Fruit fly (Drosophila melanogaster): Measurements from ENCODE around the gene Rrp40.

The Rrp40 gene

dm6 chr2L:1704746-1705145 lies 23.8 kb upstream of the Rrp40 start, which contains the start of gene cpb (continued):
- TF ChIP-seq CG17328 (GFP tag; IDR thresholded peaks at IDR 0.05) (no peak), fu2 (GFP tag; optimal IDR thresholded peaks at IDR 0.05) (no peak), CG7928 (GFP tag; optimal IDR thresholded peaks at IDR 0.05) (no peak), CG33557 (GFP tag; optimal IDR thresholded peaks at IDR 0.05) (no peak), MBD-R2 (GFP tag; IDR thresholded peaks at IDR 0.05) (peak; percentile 39; the same call in 1 of the 2 replicates), CG12659 (GFP tag; optimal IDR thresholded peaks at IDR 0.05) (peak; percentile 29), CG2202 (tag; optimal IDR thresholded peaks at IDR 0.05) (no peak), Sox100B (GFP tag; optimal IDR thresholded peaks at IDR 0.05) (no peak), sna (GFP tag; IDR thresholded peaks at IDR 0.05; ENCODE audit: partially characterized antibody) (peak; percentile 68; the same call in 1 of the 2 replicates), pb (GFP tag; optimal IDR thresholded peaks at IDR 0.05) (no peak), ssp (GFP tag; IDR thresholded peaks at IDR 0.05) (no peak), ato (GFP tag; IDR thresholded peaks at IDR 0.05; ENCODE audit: partially characterized antibody) (peak; percentile 95), CG8765 (GFP tag; IDR thresholded peaks at IDR 0.05) (no peak), gro (GFP tag; optimal IDR thresholded peaks at IDR 0.05) (peak; percentile 9), CG32532 (GFP tag; IDR thresholded peaks at IDR 0.05) (no peak), CG16779 (GFP tag; IDR thresholded peaks at IDR 0.05) (no peak), CG9797 (GFP tag; optimal IDR thresholded peaks at IDR 0.05) (peak; percentile 1), CG12299 (tag; optimal IDR thresholded peaks at IDR 0.05) (peak; percentile 54), inv (GFP tag; IDR thresholded peaks at IDR 0.05; ENCODE audit: partially characterized antibody) (peak; percentile 85), Dll (GFP tag; IDR thresholded peaks at IDR 0.05; ENCODE audit: partially characterized antibody) (peak; percentile 88), phol (tag; optimal IDR thresholded peaks at IDR 0.05) (peak; percentile 5), Dp (GFP tag; optimal IDR thresholded peaks at IDR 0.05) (peak; percentile 86), Asciz (GFP tag; optimal IDR thresholded peaks at IDR 0.05) (no peak), Taf1 (GFP tag; IDR thresholded peaks at IDR 0.05) (no peak), bbx (GFP tag; IDR thresholded peaks at IDR 0.05; ENCODE audit: partially characterized antibody) (peak; percentile 92), MESR4 (GFP tag; optimal IDR thresholded peaks at IDR 0.05) (peak; percentile 70), hbn (GFP tag; IDR thresholded peaks at IDR 0.05; ENCODE audit: partially characterized antibody) (peak; percentile 86), CG6791 (GFP tag; IDR thresholded peaks at IDR 0.05; ENCODE audit: partially characterized antibody) (peak; percentile 94), shn (GFP tag; optimal IDR thresholded peaks at IDR 0.05) (no peak), tna (GFP tag; IDR thresholded peaks at IDR 0.05; ENCODE audit: partially characterized antibody) (peak; percentile 91), knrl (GFP tag; IDR thresholded peaks at IDR 0.05; ENCODE audit: partially characterized antibody) (peak; percentile 85), CG42726 (GFP tag; IDR thresholded peaks at IDR 0.05; ENCODE audit: partially characterized antibody) (peak; percentile 88), CG16813 (GFP tag; IDR thresholded peaks at IDR 0.05; ENCODE audit: partially characterized antibody) (peak; percentile 84), amos (GFP tag; IDR thresholded peaks at IDR 0.05; ENCODE audit: partially characterized antibody) (peak; percentile 93; the same call in 1 of the 2 replicates), CG15073 (GFP tag; optimal IDR thresholded peaks at IDR 0.05) (no peak)

dm6 chr2L:1706961-1707360 lies 21.6 kb upstream of the Rrp40 start:
- peak; percentile 91 for TF ChIP-seq exex (tag; optimal IDR thresholded peaks at IDR 0.05)
- peak; percentile 86 for TF ChIP-seq mirr (GFP tag; optimal IDR thresholded peaks at IDR 0.05)
- no peak for TF ChIP-seq CG10543 (GFP tag; optimal IDR thresholded peaks at IDR 0.05)

Data from whole organism, embryonic.